Fruit fly (Drosophila melanogaster): Measurements from ENCODE around the gene elav.

elav gene

dm6 chrX:522357-523043 is 526 bp downstream of the elav start (continued):
- TF ChIP-seq jigr1 (GFP tag; IDR thresholded peaks at IDR 0.05) (no peak), fru (optimal IDR thresholded peaks at IDR 0.05) (no peak), slou (GFP tag; optimal IDR thresholded peaks at IDR 0.05) (peak; percentile 40), CG31224 (GFP tag; IDR thresholded peaks at IDR 0.05) (peak; percentile 67), pfk (GFP tag; optimal IDR thresholded peaks at IDR 0.05) (peak; percentile 61), CG12391 (tag; optimal IDR thresholded peaks at IDR 0.05) (peak; percentile 61), CG42726 (GFP tag; IDR thresholded peaks at IDR 0.05; ENCODE audit: partially characterized antibody) (no peak), CG4328 (GFP tag; optimal IDR thresholded peaks at IDR 0.05) (peak; percentile 81), CG17385 (GFP tag; optimal IDR thresholded peaks at IDR 0.05) (peak; percentile 69), fd64A (GFP tag; optimal IDR thresholded peaks at IDR 0.05) (peak; percentile 70), CG11504 (tag; optimal IDR thresholded peaks at IDR 0.05) (peak; percentile 74), CG13287 (GFP tag; IDR thresholded peaks at IDR 0.05; ENCODE audit: partially characterized antibody) (no peak; the same call in 1 of the 2 replicates), CG1832 (GFP tag; optimal IDR thresholded peaks at IDR 0.05) (peak; percentile 57), lbe (GFP tag; optimal IDR thresholded peaks at IDR 0.05) (peak; percentile 78), Bdp1 (GFP tag; optimal IDR thresholded peaks at IDR 0.05) (peak; percentile 66), CG15479 (GFP tag; optimal IDR thresholded peaks at IDR 0.05) (peak; percentile 89), ken (GFP tag; IDR thresholded peaks at IDR 0.05) (peak; percentile 88), nmo (GFP tag; optimal IDR thresholded peaks at IDR 0.05) (peak; percentile 40), lab (GFP tag; optimal IDR thresholded peaks at IDR 0.05) (peak; percentile 94), CTCF (GFP tag; optimal IDR thresholded peaks at IDR 0.05) (no peak), vnd (GFP tag; IDR thresholded peaks at IDR 0.05; ENCODE audit: partially characterized antibody) (no peak), H2.0 (GFP tag; IDR thresholded peaks at IDR 0.05) (peak; percentile 86), Max (GFP tag; optimal IDR thresholded peaks at IDR 0.05) (no peak), CG3726 (GFP tag; IDR thresholded peaks at IDR 0.05) (no peak), CG33557 (GFP tag; optimal IDR thresholded peaks at IDR 0.05) (peak; percentile 46), CG18764 (GFP tag; optimal IDR thresholded peaks at IDR 0.05) (peak; percentile 66), ap (GFP tag; IDR thresholded peaks at IDR 0.05) (peak; percentile 49; the same call in 1 of the 2 replicates), D (optimal IDR thresholded peaks at IDR 0.05) (no peak), D (GFP tag; optimal IDR thresholded peaks at IDR 0.05) (peak; percentile 17), ttk (GFP tag; IDR thresholded peaks at IDR 0.05) (peak; percentile 77), HmgD (GFP tag; optimal IDR thresholded peaks at IDR 0.05) (peak; percentile 87), CG8281 (tag; optimal IDR thresholded peaks at IDR 0.05) (peak; percentile 5), sim (GFP tag; IDR thresholded peaks at IDR 0.05) (no peak), Oli (tag; optimal IDR thresholded peaks at IDR 0.05) (peak; percentile 52), Rfx (GFP tag; IDR thresholded peaks at IDR 0.05) (peak; percentile 98), CG32767 (GFP tag; IDR thresholded peaks at IDR 0.05) (peak; percentile 92), mam (GFP tag; optimal IDR thresholded peaks at IDR 0.05) (peak; percentile 94), CG16815 (GFP tag; optimal IDR thresholded peaks at IDR 0.05) (peak; percentile 64), Dad (GFP tag; optimal IDR thresholded peaks at IDR 0.05) (peak; percentile 80), cato (GFP tag; optimal IDR thresholded peaks at IDR 0.05; ENCODE audit: borderline replicate concordance) (peak; percentile 48), Bteb2 (GFP tag; optimal IDR thresholded peaks at IDR 0.05) (peak; percentile 67), row (GFP tag; IDR thresholded peaks at IDR 0.05) (peak; percentile 95), trh (GFP tag; optimal IDR thresholded peaks at IDR 0.05) (peak; percentile 60), CG16779 (GFP tag; IDR thresholded peaks at IDR 0.05) (peak; percentile 93), Eip74EF (GFP tag; optimal IDR thresholded peaks at IDR 0.05) (peak in 1 of 2 experiments; percentile 22), dmrt11E (tag; optimal IDR thresholded peaks at IDR 0.05) (peak; percentile 35), ro (GFP tag; IDR thresholded peaks at IDR 0.05) (no peak), Dip3 (GFP tag; optimal IDR thresholded peaks at IDR 0.05) (peak; percentile 75), Mes4 (GFP tag; optimal IDR thresholded peaks at IDR 0.05) (peak; percentile 73), CG6254 (GFP tag; optimal IDR thresholded peaks at IDR 0.05) (peak; percentile 64)

All from whole organism, embryonic.